Fruit fly (Drosophila melanogaster): ENCODE results near the gene Dmtn.

dm6 chr3R:6414439-6415344 is 9.0 kb upstream of the Dmtn start:
- TF ChIP-seq CG8478 (optimal IDR thresholded peaks at IDR 0.05) = no peak
- TF ChIP-seq pan (optimal IDR thresholded peaks at IDR 0.05) = no peak
- TF ChIP-seq EcR (GFP tag; optimal IDR thresholded peaks at IDR 0.05) = no peak
- no peak for TF ChIP-seq Dll (optimal IDR thresholded peaks at IDR 0.05)
- no peak for TF ChIP-seq usp (GFP tag; optimal IDR thresholded peaks at IDR 0.05)
- TF ChIP-seq psq (optimal IDR thresholded peaks at IDR 0.05) = no peak

All from whole organism.